Fruit fly (Drosophila melanogaster): ENCODE results near the gene Gagr.

Gagr gene

dm6 chr3L:16431056-16431455 lies 36.7 kb downstream of the Gagr start (continued):
- TF ChIP-seq zen (tag; optimal IDR thresholded peaks at IDR 0.05) (no peak), pb (GFP tag; optimal IDR thresholded peaks at IDR 0.05) (no peak), Hey (tag; optimal IDR thresholded peaks at IDR 0.05) (no peak), CG1603 (tag; optimal IDR thresholded peaks at IDR 0.05) (peak; percentile 1), slbo (GFP tag; IDR thresholded peaks at IDR 0.05) (no peak), CG4854 (GFP tag; optimal IDR thresholded peaks at IDR 0.05) (no peak), Mad (GFP tag; optimal IDR thresholded peaks at IDR 0.05) (no peak), CG13123 (GFP tag; optimal IDR thresholded peaks at IDR 0.05) (no peak), pfk (GFP tag; optimal IDR thresholded peaks at IDR 0.05) (no peak), gcm2 (GFP tag; optimal IDR thresholded peaks at IDR 0.05) (no peak), grn (GFP tag; optimal IDR thresholded peaks at IDR 0.05) (no peak), cas (GFP tag; IDR thresholded peaks at IDR 0.05) (no peak), da (GFP tag; optimal IDR thresholded peaks at IDR 0.05) (no peak), CG10543 (GFP tag; optimal IDR thresholded peaks at IDR 0.05) (no peak), Side (GFP tag; optimal IDR thresholded peaks at IDR 0.05) (no peak), so (GFP tag; IDR thresholded peaks at IDR 0.05) (no peak), zf30C (GFP tag; optimal IDR thresholded peaks at IDR 0.05) (no peak), PHDP (tag; optimal IDR thresholded peaks at IDR 0.05) (peak; percentile 9), sens (GFP tag) (peak; percentile 49), Tbp (GFP tag; optimal IDR thresholded peaks at IDR 0.05) (no peak), ATbp (GFP tag; optimal IDR thresholded peaks at IDR 0.05) (peak; percentile 60), Nf-YA (GFP tag; IDR thresholded peaks at IDR 0.05) (no peak)

- TF ChIP-seq z (GFP tag; IDR thresholded peaks at IDR 0.05) (no peak), stc (GFP tag; IDR thresholded peaks at IDR 0.05) (no peak), sens (GFP tag) (peak; percentile 21), CG33557 (GFP tag; optimal IDR thresholded peaks at IDR 0.05) (peak; percentile 5), pum (GFP tag; optimal IDR thresholded peaks at IDR 0.05) (no peak), CG10366 (GFP tag; IDR thresholded peaks at IDR 0.05) (no peak), pita (GFP tag; optimal IDR thresholded peaks at IDR 0.05) (no peak), gem (tag; optimal IDR thresholded peaks at IDR 0.05) (peak; percentile 6), seq (GFP tag; IDR thresholded peaks at IDR 0.05) (no peak), CG12299 (tag; optimal IDR thresholded peaks at IDR 0.05) (no peak), HmgD (GFP tag; optimal IDR thresholded peaks at IDR 0.05) (no peak), Blimp-1 (GFP tag; optimal IDR thresholded peaks at IDR 0.05) (peak; percentile 91), CG4617 (GFP tag; optimal IDR thresholded peaks at IDR 0.05; ENCODE audit: borderline replicate concordance) (no peak), CG6813 (GFP tag; optimal IDR thresholded peaks at IDR 0.05) (peak; percentile 3), CG7372 (GFP tag; IDR thresholded peaks at IDR 0.05) (no peak), gfzf (GFP tag; optimal IDR thresholded peaks at IDR 0.05) (no peak), ham (GFP tag; IDR thresholded peaks at IDR 0.05) (no peak), bsh (GFP tag; optimal IDR thresholded peaks at IDR 0.05) (peak in 1 of 2 experiments; percentile 7), ro (GFP tag; IDR thresholded peaks at IDR 0.05) (no peak), kni (GFP tag; optimal IDR thresholded peaks at IDR 0.05) (peak; percentile 23), her (GFP tag; optimal IDR thresholded peaks at IDR 0.05) (no peak), mld (GFP tag; IDR thresholded peaks at IDR 0.05; ENCODE audit: partially characterized antibody) (no peak), exex (tag; optimal IDR thresholded peaks at IDR 0.05) (no peak)
Observed at dm6 chr3L:16433556-16433955, 39.2 kb downstream of the Gagr start.

All from whole organism, embryonic.